Worm (Caenorhabditis elegans): ENCODE measurements around the gene F55B12.10.

DNA sequence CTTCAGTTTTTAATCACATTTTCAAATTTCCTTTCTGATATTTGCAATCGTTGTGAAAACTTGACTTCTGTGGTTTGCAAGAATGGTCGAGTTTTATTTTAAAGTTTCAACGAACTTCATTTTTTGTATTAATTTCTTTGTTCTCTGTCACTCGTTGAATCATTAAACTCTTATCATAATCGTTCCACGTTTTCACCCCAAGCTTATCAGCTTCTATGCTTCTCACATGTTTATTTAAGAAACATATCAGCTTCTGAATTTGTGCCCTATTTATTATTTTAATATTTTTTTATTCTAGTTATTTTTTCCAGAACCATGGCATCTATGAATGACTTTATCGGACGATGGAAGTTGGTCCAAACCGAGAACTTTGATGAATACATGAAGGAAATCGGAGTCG lies 39.7 kb downstream of the F55B12.10 start, which contains the start of gene lbp-7:
- no peak for TF ChIP-seq dao-5 (tag; optimal IDR thresholded peaks at IDR 0.05)
- TF ChIP-seq him-1 (tag; optimal IDR thresholded peaks at IDR 0.05) = no peak
